Worm (Caenorhabditis elegans) whole organism, young adult: ENCODE measurements around the gene dhs-21.

ENCODE experiments used
- ceh-58 ChIP-seq: fragments of 200-800 bp; sonication (Bioruptor generic); IDR thresholded peaks from 2 replicates; pipeline ENCODE4 v1.3.6; 2022; ENCODE audit warnings: missing genetic modification characterization, missing compliant biosample characterization
- lin-35 ChIP-seq, 3 experiments: fragments of 150-350 bp in 2 of 3; sonication (generic microtip) in 1 of 3; optimal IDR thresholded peaks; 2 replicates each; lab custom pipeline; 2014 to 2018; ENCODE audit warnings: missing biosample characterization in 3 of 3, missing genetic modification characterization in 3 of 3, missing genetic modification reagents in 3 of 3
- rcor-1 ChIP-seq: fragments of 200-800 bp; sonication (Bioruptor generic); IDR thresholded peaks from 2 replicates; pipeline ENCODE4 v1.3.6; 2022; ENCODE audit warnings: missing genetic modification reagents, missing genetic modification characterization, missing compliant biosample characterization
- somi-1 ChIP-seq: fragments of 200-800 bp; sonication (Bioruptor generic); optimal IDR thresholded peaks from 2 replicates; lab custom pipeline; 2018; ENCODE audit warnings: mild to moderate bottlenecking, missing genetic modification characterization, missing compliant biosample characterization
- tbx-9 ChIP-seq: sonication (generic microtip); optimal IDR thresholded peaks from 2 replicates; lab custom pipeline; 2016; ENCODE audit warnings: borderline replicate concordance, missing genetic modification characterization, inconsistent platforms, missing compliant biosample characterization

DNA sequence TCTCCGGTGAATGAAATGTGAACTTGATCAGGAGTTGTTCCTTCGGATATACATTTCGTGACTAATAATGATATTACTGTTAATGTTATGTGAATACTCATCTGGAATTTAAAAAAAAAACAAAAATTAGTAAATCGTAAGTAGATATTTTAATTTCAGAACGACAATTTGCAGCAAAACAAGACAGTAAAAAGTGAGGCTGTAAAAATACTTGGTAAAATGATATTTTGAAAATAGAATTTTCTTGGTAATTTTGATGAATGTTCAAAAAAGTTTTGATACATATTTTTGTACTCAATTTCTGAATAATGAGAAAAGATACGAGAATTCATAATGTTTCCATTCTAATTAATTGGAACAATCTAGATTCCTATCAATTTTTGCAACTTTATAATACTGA lies 26.2 kb upstream of the dhs-21 start, which contains the start of gene papl-1:
- TF ChIP-seq somi-1 (GFP tag; lab: Kevin White, UChicago) (no peak), tbx-9 (tag; lab: Kevin White, UChicago) (no peak), lin-35 (GFP tag; optimal IDR thresholded peaks at IDR 0.05; lab: Kevin White, UChicago) (no peak), rcor-1 (no peak), ceh-58 (GFP tag; lab: Robert Waterston, UW) (no peak)
